Fruit fly (Drosophila melanogaster): ENCODE measurements around the gene CG11601.

Gene CG11601

DNA sequence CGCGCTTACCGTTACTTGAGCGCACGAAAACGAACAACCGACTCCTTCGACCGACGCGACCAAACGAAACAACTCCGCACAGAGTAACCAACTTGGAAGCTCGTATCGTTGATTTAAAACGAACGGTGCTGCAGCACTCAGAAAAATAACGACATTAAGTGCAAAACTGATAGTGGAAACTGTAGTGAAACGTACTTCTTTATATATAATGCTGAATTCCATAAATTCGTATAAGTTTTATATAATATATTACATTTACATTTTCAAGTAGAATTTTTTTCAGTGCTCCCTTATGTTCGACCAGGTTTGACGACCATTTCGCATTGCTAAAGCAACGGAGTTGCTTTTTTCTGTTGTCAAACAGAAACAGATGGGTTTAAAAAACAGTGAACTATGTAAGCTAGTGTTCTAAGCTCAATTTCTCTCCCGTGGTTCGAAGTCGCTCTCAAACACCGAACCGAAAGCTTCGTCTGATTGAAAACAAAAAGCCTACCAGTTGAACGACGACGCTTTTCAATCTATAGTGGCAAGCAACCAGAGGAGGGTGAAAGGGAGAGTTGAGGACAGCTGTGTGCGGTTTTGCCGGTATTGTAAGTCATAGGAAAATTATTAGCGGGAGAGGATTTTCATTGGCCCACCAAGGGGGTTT is 15.5 kb downstream of the CG11601 start, which contains the start of gene CG17075:
CG17075 (minus strand) TSS at position 65 of the 649 bp plus-strand sequence.
- TF ChIP-seq CG12391 (tag; optimal IDR thresholded peaks at IDR 0.05) = peak; percentile 96
- TF ChIP-seq CG13296 (GFP tag; optimal IDR thresholded peaks at IDR 0.05) = peak; percentile 95
- TF ChIP-seq CG15696 (tag; optimal IDR thresholded peaks at IDR 0.05) = peak; percentile 55
- TF ChIP-seq CG6765 (GFP tag; optimal IDR thresholded peaks at IDR 0.05) = peak; percentile 92
- TF ChIP-seq Bgb (GFP tag; IDR thresholded peaks at IDR 0.05; ENCODE audit: partially characterized antibody) = no peak
- peak; percentile 96 for TF ChIP-seq CG17328 (GFP tag; IDR thresholded peaks at IDR 0.05)
- TF ChIP-seq CG3838 (GFP tag; optimal IDR thresholded peaks at IDR 0.05) = peak; percentile 80
- peak; percentile 79 for TF ChIP-seq Gsc (GFP tag; IDR thresholded peaks at IDR 0.05)
- TF ChIP-seq PHDP (tag; optimal IDR thresholded peaks at IDR 0.05) = peak; percentile 96
- TF ChIP-seq tin (GFP tag; optimal IDR thresholded peaks at IDR 0.05) = peak; percentile 94
- peak; percentile 83 for TF ChIP-seq CG1603 (tag; optimal IDR thresholded peaks at IDR 0.05)
- TF ChIP-seq CG2875 (GFP tag; optimal IDR thresholded peaks at IDR 0.05) = peak; percentile 87
- TF ChIP-seq CG12236 (GFP tag; optimal IDR thresholded peaks at IDR 0.05) = peak; percentile 32
- TF ChIP-seq CG13424 (tag; optimal IDR thresholded peaks at IDR 0.05) = peak; percentile 95
- TF ChIP-seq D19B (GFP tag; optimal IDR thresholded peaks at IDR 0.05) = peak; percentile 85
- TF ChIP-seq Poxn (GFP tag; IDR thresholded peaks at IDR 0.05) = peak; percentile 83
- TF ChIP-seq Deaf1 (tag; optimal IDR thresholded peaks at IDR 0.05) = peak; percentile 92
- peak; percentile 93 for TF ChIP-seq fd96Cb (tag; optimal IDR thresholded peaks at IDR 0.05)
- TF ChIP-seq Adf1 (GFP tag; IDR thresholded peaks at IDR 0.05) = peak; percentile 80
- peak; percentile 90 for TF ChIP-seq CG4854 (GFP tag; optimal IDR thresholded peaks at IDR 0.05)
- no peak for TF ChIP-seq lov (optimal IDR thresholded peaks at IDR 0.05)
- TF ChIP-seq lov (GFP tag; IDR thresholded peaks at IDR 0.05) = peak; percentile 72; the same call in 1 of the 3 replicates
- no peak for TF ChIP-seq lbe (GFP tag; optimal IDR thresholded peaks at IDR 0.05)
- peak; percentile 39 to 92 for TF ChIP-seq bsh (GFP tag; optimal IDR thresholded peaks at IDR 0.05)
- TF ChIP-seq CG17186 (GFP tag; optimal IDR thresholded peaks at IDR 0.05) = peak; percentile 36
- TF ChIP-seq CG8388 (GFP tag; optimal IDR thresholded peaks at IDR 0.05) = peak; percentile 91
- TF ChIP-seq vvl (GFP tag; IDR thresholded peaks at IDR 0.05) = peak; percentile 98
- peak; percentile 87 for TF ChIP-seq CG31224 (GFP tag; IDR thresholded peaks at IDR 0.05)
- TF ChIP-seq CG7987 (GFP tag; optimal IDR thresholded peaks at IDR 0.05) = peak; percentile 76
- peak; percentile 35 for TF ChIP-seq dmrt11E (tag; optimal IDR thresholded peaks at IDR 0.05)
- no peak for TF ChIP-seq fru (optimal IDR thresholded peaks at IDR 0.05)
- TF ChIP-seq BtbVII (GFP tag; optimal IDR thresholded peaks at IDR 0.05) = peak; percentile 95
- TF ChIP-seq CG32532 (GFP tag; IDR thresholded peaks at IDR 0.05) = peak; percentile 93
- TF ChIP-seq pros (GFP tag; optimal IDR thresholded peaks at IDR 0.05) = no peak
- peak; percentile 12 for TF ChIP-seq pzg (GFP tag; optimal IDR thresholded peaks at IDR 0.05)
- peak; percentile 89 for TF ChIP-seq Nf-YA (GFP tag; IDR thresholded peaks at IDR 0.05)
- TF ChIP-seq emc (GFP tag; optimal IDR thresholded peaks at IDR 0.05) = peak; percentile 62
- TF ChIP-seq Sin3A (optimal IDR thresholded peaks at IDR 0.05) = no peak
- TF ChIP-seq CG7372 (GFP tag; IDR thresholded peaks at IDR 0.05) = peak; percentile 94
- TF ChIP-seq Atf-2 (GFP tag; optimal IDR thresholded peaks at IDR 0.05) = peak; percentile 63
- TF ChIP-seq hbn (GFP tag; IDR thresholded peaks at IDR 0.05; ENCODE audit: partially characterized antibody) = no peak
- peak; percentile 94 for TF ChIP-seq Oli (tag; optimal IDR thresholded peaks at IDR 0.05)
- peak; percentile 63 for TF ChIP-seq YL-1 (GFP tag; optimal IDR thresholded peaks at IDR 0.05)
- peak; percentile 92 for TF ChIP-seq Sox100B (GFP tag; optimal IDR thresholded peaks at IDR 0.05)
- no peak for TF ChIP-seq Hr39 (optimal IDR thresholded peaks at IDR 0.05)
- TF ChIP-seq MTF-1 (GFP tag; optimal IDR thresholded peaks at IDR 0.05; ENCODE audit: borderline replicate concordance) = peak; percentile 69
- TF ChIP-seq NFAT (GFP tag; IDR thresholded peaks at IDR 0.05) = peak; percentile 90
- no peak for TF ChIP-seq Neu2 (GFP tag; optimal IDR thresholded peaks at IDR 0.05; ENCODE audit: borderline replicate concordance)
- peak; percentile 75 for TF ChIP-seq CG10543 (GFP tag; optimal IDR thresholded peaks at IDR 0.05)
- TF ChIP-seq CG7745 (tag; optimal IDR thresholded peaks at IDR 0.05) = no peak

Measured in whole organism, embryonic.